Fruit fly (Drosophila melanogaster) whole organism, wandering third instar larva: Measurements from ENCODE around the gene betaGlu.

Source experiments
- Abd-B ChIP-seq: fragments of >200 bp; optimal IDR thresholded peaks from 2 replicates; lab custom pipeline; 2017; ENCODE audit warnings: missing biosample characterization, missing genetic modification characterization
- CG32264 ChIP-seq: fragments of 200-800 bp; sonication (Bioruptor generic); optimal IDR thresholded peaks from 2 replicates; lab custom pipeline; 2016; ENCODE audit warnings: missing biosample characterization, missing genetic modification characterization
- CG9705 ChIP-seq: fragments of 200-800 bp; sonication (Bioruptor generic); optimal IDR thresholded peaks from 2 replicates; lab custom pipeline; 2018; ENCODE audit warnings: missing biosample characterization, mild to moderate bottlenecking, missing genetic modification characterization
- CrebA ChIP-seq: fragments of 200-800 bp; sonication (Bioruptor generic); optimal IDR thresholded peaks from 2 replicates; lab custom pipeline; 2016; ENCODE audit warnings: missing biosample characterization, mild to moderate bottlenecking, missing genetic modification characterization, borderline replicate concordance
- Dfd ChIP-seq: fragments of >200 bp; optimal IDR thresholded peaks from 2 replicates; lab custom pipeline; 2017; ENCODE audit warnings: missing biosample characterization, missing genetic modification characterization
- Dif ChIP-seq: fragments of 200-275, 200-300 bp; sonication (Bioruptor generic); optimal IDR thresholded peaks from 2 replicates; lab custom pipeline; 2018; ENCODE audit warnings: missing biosample characterization, missing genetic modification characterization; ENCODE audit not compliant: partially characterized antibody
- GATAd ChIP-seq: sonication (Bioruptor generic); optimal IDR thresholded peaks from 2 replicates; lab custom pipeline; 2016; ENCODE audit warnings: missing biosample characterization, missing genetic modification characterization
- HLH106 ChIP-seq: fragments of 200-800 bp; optimal IDR thresholded peaks from 3 replicates; lab custom pipeline; 2019; ENCODE audit warnings: missing biosample characterization, mild to moderate bottlenecking, missing genetic modification characterization, moderate library complexity
- Hnf4 ChIP-seq: fragments of 200-800 bp; sonication (Bioruptor generic); optimal IDR thresholded peaks from 2 replicates; lab custom pipeline; 2016; ENCODE audit warnings: missing biosample characterization, mild to moderate bottlenecking, missing genetic modification characterization
- Hr83 ChIP-seq: fragments of 200-300 bp; sonication (Bioruptor generic); optimal IDR thresholded peaks from 2 replicates; lab custom pipeline; 2016; ENCODE audit warnings: missing biosample characterization, mild to moderate bottlenecking, missing genetic modification characterization, moderate library complexity; ENCODE audit not compliant: poor library complexity, severe bottlenecking
- Jra ChIP-seq: sonication (Bioruptor generic); optimal IDR thresholded peaks from 2 replicates; lab custom pipeline; 2016; ENCODE audit warnings: missing biosample characterization, missing genetic modification characterization
- Mio ChIP-seq: sonication (Bioruptor generic); optimal IDR thresholded peaks from 2 replicates; lab custom pipeline; 2016; ENCODE audit warnings: missing biosample characterization, missing genetic modification characterization
- Myc ChIP-seq: fragments of >200 bp; optimal IDR thresholded peaks from 2 replicates; lab custom pipeline; 2017
- N ChIP-seq: fragments of >200 bp; optimal IDR thresholded peaks from 2 replicates; lab custom pipeline; 2018; ENCODE audit warnings: missing biosample characterization, missing external identifiers, missing genetic modification characterization
- OdsH ChIP-seq: fragments of 200-800 bp; sonication (Bioruptor generic); optimal IDR thresholded peaks from 2 replicates; lab custom pipeline; 2016; ENCODE audit warnings: missing biosample characterization, mild to moderate bottlenecking, missing genetic modification characterization
- Rel ChIP-seq, 2 experiments: fragments of 200-800 bp; sonication (Bioruptor generic) in 1 of 2; optimal IDR thresholded peaks; 2 replicates in 1 of 2; 3 replicates in 1 of 2; lab custom pipeline; 2016 to 2019; ENCODE audit warnings: mild to moderate bottlenecking in 2 of 2, missing biosample characterization in 2 of 2, missing genetic modification characterization in 2 of 2, moderate library complexity in 1 of 2
- Sp1 ChIP-seq: fragments of 200-800 bp; sonication (Bioruptor generic); optimal IDR thresholded peaks from 3 replicates; lab custom pipeline; 2019; ENCODE audit warnings: missing biosample characterization, mild to moderate bottlenecking, missing genetic modification characterization, moderate library complexity
- Vsx2 ChIP-seq: fragments of 200-300, 225-300 bp; sonication (Bioruptor generic); optimal IDR thresholded peaks from 2 replicates; lab custom pipeline; 2018; ENCODE audit warnings: missing biosample characterization, missing genetic modification characterization; ENCODE audit not compliant: partially characterized antibody
- br ChIP-seq: fragments of 200-800 bp; sonication (Bioruptor generic); optimal IDR thresholded peaks from 2 replicates; lab custom pipeline; 2016; ENCODE audit warnings: missing biosample characterization, missing genetic modification characterization
- dl ChIP-seq, 2 experiments: fragments of 175-275, 200-275 bp in 1 of 2; fragments of 200-275 bp in 1 of 2; sonication (Bioruptor generic); optimal IDR thresholded peaks; lab custom pipeline; 2018; ENCODE audit warnings: mild to moderate bottlenecking in 2 of 2, missing biosample characterization in 2 of 2, missing genetic modification characterization in 2 of 2, moderate library complexity in 2 of 2; ENCODE audit not compliant: partially characterized antibody in 2 of 2, insufficient read depth in 1 of 2
- dmrt93B ChIP-seq: fragments of 200-800 bp; sonication (Bioruptor generic); optimal IDR thresholded peaks from 2 replicates; lab custom pipeline; 2018; ENCODE audit warnings: missing biosample characterization, mild to moderate bottlenecking, missing genetic modification characterization
- dsf ChIP-seq: sonication (Bioruptor generic); optimal IDR thresholded peaks from 2 replicates; lab custom pipeline; 2016; ENCODE audit warnings: missing biosample characterization, missing genetic modification characterization, borderline replicate concordance
- ey ChIP-seq: fragments of 200-800 bp; sonication (Bioruptor generic); optimal IDR thresholded peaks from 2 replicates; lab custom pipeline; 2016; ENCODE audit warnings: missing biosample characterization, missing genetic modification characterization
- foxo ChIP-seq, 2 experiments: fragments of 200-800 bp; sonication (Bioruptor generic); optimal IDR thresholded peaks; 2 replicates in 1 of 2; 3 replicates in 1 of 2; lab custom pipeline; 2016 to 2017; ENCODE audit warnings: missing biosample characterization in 2 of 2, missing genetic modification characterization in 2 of 2
- fru ChIP-seq: fragments of 200-800 bp; sonication (Bioruptor generic); optimal IDR thresholded peaks from 3 replicates; lab custom pipeline; 2016; ENCODE audit warnings: missing biosample characterization, mild to moderate bottlenecking, missing genetic modification characterization
- h ChIP-seq: fragments of 200-800 bp; sonication (Bioruptor generic); optimal IDR thresholded peaks from 3 replicates; lab custom pipeline; 2016; ENCODE audit warnings: missing biosample characterization, mild to moderate bottlenecking, missing genetic modification characterization
- jim ChIP-seq: fragments of 175-275, 200-325 bp; sonication (Bioruptor generic); optimal IDR thresholded peaks from 2 replicates; lab custom pipeline; 2016; ENCODE audit warnings: missing biosample characterization, mild to moderate bottlenecking, missing genetic modification characterization
- pan ChIP-seq: fragments of >200 bp; optimal IDR thresholded peaks from 2 replicates; lab custom pipeline; 2017
- psq ChIP-seq: fragments of 200-800 bp; sonication (Bioruptor generic); optimal IDR thresholded peaks from 3 replicates; lab custom pipeline; 2017; ENCODE audit warnings: missing biosample characterization, mild to moderate bottlenecking, missing genetic modification characterization, moderate library complexity
- rgr ChIP-seq: fragments of 200-800 bp; sonication (Bioruptor generic); optimal IDR thresholded peaks from 3 replicates; lab custom pipeline; 2016; ENCODE audit warnings: missing biosample characterization, mild to moderate bottlenecking, missing genetic modification characterization
- sage ChIP-seq: fragments of 200-800 bp; sonication (Bioruptor generic); optimal IDR thresholded peaks from 2 replicates; lab custom pipeline; 2016; ENCODE audit warnings: missing biosample characterization, mild to moderate bottlenecking, missing genetic modification characterization
- sv ChIP-seq: fragments of 200-800 bp; sonication (Bioruptor generic); optimal IDR thresholded peaks from 3 replicates; lab custom pipeline; 2016; ENCODE audit warnings: missing biosample characterization, missing genetic modification characterization
- tai ChIP-seq: sonication (Bioruptor generic); optimal IDR thresholded peaks from 2 replicates; lab custom pipeline; 2016; ENCODE audit warnings: missing biosample characterization, missing genetic modification characterization
- usp ChIP-seq: fragments of >200 bp; optimal IDR thresholded peaks from 2 replicates; lab custom pipeline; 2017; ENCODE audit warnings: missing biosample characterization, missing genetic modification characterization
- woc ChIP-seq: sonication (Bioruptor generic); optimal IDR thresholded peaks from 2 replicates; lab custom pipeline; 2016; ENCODE audit warnings: missing biosample characterization, mild to moderate bottlenecking, missing genetic modification characterization

Gene betaGlu

DNA sequence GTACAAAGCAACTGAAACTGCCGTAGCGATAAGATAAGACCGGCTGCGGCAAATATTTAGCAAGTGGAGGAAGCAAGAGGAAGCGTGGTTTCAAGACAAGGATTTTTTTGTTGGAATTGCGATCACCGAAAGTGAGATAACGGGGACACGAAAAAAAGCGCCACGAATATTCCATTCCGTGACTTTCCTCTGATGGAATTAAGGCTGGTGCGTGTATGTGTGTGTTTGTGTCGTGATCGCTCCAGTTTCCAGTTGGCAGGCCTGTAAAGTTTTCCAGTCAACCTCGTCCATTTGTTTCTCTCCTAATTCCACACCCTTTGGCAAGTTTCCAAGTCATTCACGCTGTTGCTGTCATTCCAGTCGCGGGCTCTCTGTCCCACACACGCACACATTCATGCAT is 45.4 kb downstream of the betaGlu start:
- no peak for TF ChIP-seq Sp1 (GFP tag; lab: Kevin White, UChicago)
- TF ChIP-seq fru, result no peak
- TF ChIP-seq Dif (GFP tag; lab: Kevin White, UChicago), result no peak
- no peak for TF ChIP-seq ey (GFP tag; lab: Kevin White, UChicago)
- no peak for TF ChIP-seq usp
- no peak for TF ChIP-seq woc
- TF ChIP-seq Mio (GFP tag; lab: Kevin White, UChicago), result no peak
- no peak for TF ChIP-seq N (GFP tag; lab: Kevin White, UChicago)
- no peak for TF ChIP-seq h
- TF ChIP-seq pan, result no peak
- TF ChIP-seq Abd-B (GFP tag; lab: Kevin White, UChicago), result no peak
- TF ChIP-seq Dfd (GFP tag; lab: Kevin White, UChicago), result no peak
- TF ChIP-seq HLH106 (tag; lab: Kevin White, UChicago), result no peak

dm6 chr3R:31725486-31726227 is 46.0 kb downstream of the betaGlu start:
- peak; percentile 85 for TF ChIP-seq Dif (GFP tag; lab: Kevin White, UChicago)
- TF ChIP-seq fru, result peak; percentile 11
- TF ChIP-seq tai, result no peak
- no peak for TF ChIP-seq CG32264 (GFP tag; lab: Kevin White, UChicago)
- TF ChIP-seq dmrt93B (GFP tag; lab: Kevin White, UChicago), result no peak
- no peak for TF ChIP-seq sage (GFP tag; lab: Kevin White, UChicago)
- TF ChIP-seq dl (GFP tag; optimal IDR thresholded peaks at IDR 0.05; lab: Kevin White, UChicago; ENCODE audit: insufficient read depth in 1 of 2, partially characterized antibody in 2 of 2), result peak; percentile 24 to 32
- TF ChIP-seq dsf (GFP tag; lab: Kevin White, UChicago), result no peak
- peak; percentile 47 for TF ChIP-seq Sp1 (GFP tag; lab: Kevin White, UChicago)
- TF ChIP-seq OdsH, result no peak
- TF ChIP-seq psq (GFP tag; lab: Kevin White, UChicago), result no peak
- no peak for TF ChIP-seq Myc (lab: Kevin White, UChicago)
- peak; percentile 67 for TF ChIP-seq Hnf4 (GFP tag; lab: Kevin White, UChicago)
- TF ChIP-seq HLH106 (tag; lab: Kevin White, UChicago), result peak; percentile 3
- TF ChIP-seq h, result peak; percentile 36
- peak; percentile 22 for TF ChIP-seq rgr (GFP tag; lab: Kevin White, UChicago)
- no peak for TF ChIP-seq N (GFP tag; lab: Kevin White, UChicago)
- peak; percentile 52 for TF ChIP-seq Hr83 (GFP tag; lab: Kevin White, UChicago)
- peak; percentile 25 for TF ChIP-seq GATAd
- no peak for TF ChIP-seq Dfd (GFP tag; lab: Kevin White, UChicago)
- TF ChIP-seq Rel (GFP tag; optimal IDR thresholded peaks at IDR 0.05; lab: Kevin White, UChicago), result no peak
- peak; percentile 38 for TF ChIP-seq Rel (tag; optimal IDR thresholded peaks at IDR 0.05; lab: Kevin White, UChicago)

DNA sequence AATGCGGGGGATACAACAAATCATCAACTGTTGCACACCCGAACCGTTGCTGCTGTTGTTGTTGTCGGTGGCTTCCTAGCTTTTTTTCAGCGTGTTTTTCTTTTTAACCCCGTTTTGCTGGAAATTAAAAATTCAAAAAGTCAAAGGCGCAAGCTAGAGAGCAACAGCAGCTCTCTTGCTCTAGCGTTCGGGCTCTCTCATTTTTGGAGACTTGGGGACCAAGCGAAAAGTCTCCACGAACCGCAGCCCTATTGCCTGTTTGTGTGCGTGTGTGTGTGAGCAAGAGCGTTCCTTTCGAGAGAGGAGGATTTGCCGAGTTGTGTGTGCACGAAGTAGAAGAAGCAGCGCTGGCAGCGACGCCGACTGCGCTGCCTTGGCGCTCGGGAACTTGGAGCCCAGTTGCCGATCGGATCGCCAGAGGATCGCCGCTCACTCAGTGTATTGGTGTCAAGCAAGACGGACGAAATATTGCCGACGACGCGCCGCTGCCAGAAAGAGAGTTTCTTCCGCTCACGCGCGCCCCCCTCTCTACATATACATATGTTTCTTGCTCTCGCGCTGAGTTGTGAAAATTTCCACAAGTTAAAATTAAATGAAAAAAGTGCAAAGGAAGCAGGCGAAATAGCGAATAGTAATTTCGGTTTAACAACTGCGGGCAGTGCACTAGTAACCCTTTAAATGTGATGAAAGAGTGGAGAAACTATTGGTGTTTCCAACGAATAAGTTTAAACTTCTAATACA is 46.9 kb downstream of the betaGlu start:
- no peak for TF ChIP-seq GATAd
- no peak for TF ChIP-seq sv (GFP tag; lab: Kevin White, UChicago)
- TF ChIP-seq woc, result peak; percentile 13
- no peak for TF ChIP-seq OdsH
- peak; percentile 31 for TF ChIP-seq rgr (GFP tag; lab: Kevin White, UChicago)
- TF ChIP-seq h, result peak; percentile 26
- peak; percentile 23 for TF ChIP-seq Sp1 (GFP tag; lab: Kevin White, UChicago)
- TF ChIP-seq fru, result peak; percentile 34
- no peak for TF ChIP-seq dmrt93B (GFP tag; lab: Kevin White, UChicago)
- TF ChIP-seq HLH106 (tag; lab: Kevin White, UChicago), result no peak
- no peak for TF ChIP-seq usp
- no peak for TF ChIP-seq psq (GFP tag; lab: Kevin White, UChicago)
- peak in 1 of 2 experiments; percentile 42 for TF ChIP-seq dl (GFP tag; optimal IDR thresholded peaks at IDR 0.05; lab: Kevin White, UChicago; ENCODE audit: insufficient read depth in 1 of 2, partially characterized antibody in 2 of 2)
- TF ChIP-seq tai, result no peak
- TF ChIP-seq br (GFP tag; lab: Kevin White, UChicago), result peak; percentile 16
- no peak for TF ChIP-seq Hnf4 (GFP tag; lab: Kevin White, UChicago)
- peak; percentile 16 for TF ChIP-seq jim
- TF ChIP-seq Hr83 (GFP tag; lab: Kevin White, UChicago), result no peak
- TF ChIP-seq pan, result no peak
- peak in 1 of 2 experiments; percentile 24 for TF ChIP-seq foxo (GFP tag; optimal IDR thresholded peaks at IDR 0.05; lab: Kevin White, UChicago)
- no peak for TF ChIP-seq Myc (lab: Kevin White, UChicago)
- TF ChIP-seq sage (GFP tag; lab: Kevin White, UChicago), result no peak
- no peak for TF ChIP-seq Jra (GFP tag; lab: Kevin White, UChicago)
- TF ChIP-seq Rel (GFP tag; optimal IDR thresholded peaks at IDR 0.05; lab: Kevin White, UChicago), result no peak
- TF ChIP-seq Rel (tag; optimal IDR thresholded peaks at IDR 0.05; lab: Kevin White, UChicago), result peak; percentile 36
- no peak for TF ChIP-seq CG9705 (GFP tag; lab: Kevin White, UChicago)
- peak; percentile 65 for TF ChIP-seq Dif (GFP tag; lab: Kevin White, UChicago)
- no peak for TF ChIP-seq Vsx2
- peak; percentile 60 for TF ChIP-seq CrebA
- TF ChIP-seq ey (GFP tag; lab: Kevin White, UChicago), result peak; percentile 12
